Fruit fly (Drosophila melanogaster): ENCODE results near the gene Ir94c.

Ir94c gene

dm6 chr3R:22145425-22146411, 26.5 kb upstream of the Ir94c start (continued):
- TF ChIP-seq z (GFP tag; IDR thresholded peaks at IDR 0.05) (no peak), p53 (GFP tag; optimal IDR thresholded peaks at IDR 0.05) (peak; percentile 12), sna (GFP tag; IDR thresholded peaks at IDR 0.05; ENCODE audit: partially characterized antibody) (no peak), Ssrp (tag; optimal IDR thresholded peaks at IDR 0.05) (peak; percentile 75), kay (GFP tag; optimal IDR thresholded peaks at IDR 0.05) (peak; percentile 78), CG4404 (GFP tag; IDR thresholded peaks at IDR 0.05) (peak; percentile 91), bigmax (GFP tag; optimal IDR thresholded peaks at IDR 0.05) (no peak), Ets65A (GFP tag) (peak; percentile 96), so (GFP tag; IDR thresholded peaks at IDR 0.05) (peak; percentile 78; the same call in 2 of the 3 replicates), sim (GFP tag; IDR thresholded peaks at IDR 0.05) (peak; percentile 84), Ada2b (GFP tag; IDR thresholded peaks at IDR 0.05) (peak; percentile 74), H15 (GFP tag; IDR thresholded peaks at IDR 0.05) (peak; percentile 85), tna (GFP tag; IDR thresholded peaks at IDR 0.05; ENCODE audit: partially characterized antibody) (no peak), CG7357 (GFP tag; IDR thresholded peaks at IDR 0.05) (peak; percentile 67; the same call in 2 of the 3 replicates), Nf-YA (GFP tag; IDR thresholded peaks at IDR 0.05) (peak; percentile 73), CG10209 (GFP tag; optimal IDR thresholded peaks at IDR 0.05) (peak; percentile 51), Deaf1 (tag; optimal IDR thresholded peaks at IDR 0.05) (peak; percentile 20), chm (GFP tag; IDR thresholded peaks at IDR 0.05) (peak; percentile 95), NC2β (GFP tag; optimal IDR thresholded peaks at IDR 0.05) (peak; percentile 57), dm (GFP tag; optimal IDR thresholded peaks at IDR 0.05) (peak; percentile 40), CG8765 (GFP tag; IDR thresholded peaks at IDR 0.05) (peak; percentile 81), CG1233 (GFP tag; optimal IDR thresholded peaks at IDR 0.05) (peak; percentile 57), CG14965 (GFP tag; optimal IDR thresholded peaks at IDR 0.05; ENCODE audit: borderline replicate concordance) (peak; percentile 28), exex (tag; optimal IDR thresholded peaks at IDR 0.05) (peak; percentile 15), ranshi (GFP tag; IDR thresholded peaks at IDR 0.05) (peak; percentile 85; the same call in 1 of the 2 replicates), CG3726 (GFP tag; IDR thresholded peaks at IDR 0.05) (peak; percentile 62; the same call in 1 of the 3 replicates), nmo (GFP tag; optimal IDR thresholded peaks at IDR 0.05) (peak; percentile 92), pnt (GFP tag; optimal IDR thresholded peaks at IDR 0.05) (peak; percentile 78), psq (GFP tag; optimal IDR thresholded peaks at IDR 0.05) (peak; percentile 19), HLH3B (GFP tag; IDR thresholded peaks at IDR 0.05) (peak; percentile 84), Oaz (GFP tag; IDR thresholded peaks at IDR 0.05) (no peak), grau (tag; optimal IDR thresholded peaks at IDR 0.05) (peak; percentile 98), HmgD (GFP tag; optimal IDR thresholded peaks at IDR 0.05) (no peak), fd64A (GFP tag; optimal IDR thresholded peaks at IDR 0.05) (peak; percentile 85), lilli (GFP tag; optimal IDR thresholded peaks at IDR 0.05) (peak; percentile 57), pfk (GFP tag; optimal IDR thresholded peaks at IDR 0.05) (no peak), gem (tag; optimal IDR thresholded peaks at IDR 0.05) (peak; percentile 86), Six4 (GFP tag; optimal IDR thresholded peaks at IDR 0.05) (peak; percentile 78), Atf3 (GFP tag; optimal IDR thresholded peaks at IDR 0.05) (peak; percentile 65), CG10267 (tag; optimal IDR thresholded peaks at IDR 0.05) (peak; percentile 71), zen (tag; optimal IDR thresholded peaks at IDR 0.05) (peak; percentile 88), CG11504 (tag; optimal IDR thresholded peaks at IDR 0.05) (peak; percentile 78), CG7786 (GFP tag; optimal IDR thresholded peaks at IDR 0.05) (peak; percentile 60), CG12071 (GFP tag; optimal IDR thresholded peaks at IDR 0.05) (no peak), Pdp1 (GFP tag; optimal IDR thresholded peaks at IDR 0.05) (peak; percentile 72), CG9932 (GFP tag; IDR thresholded peaks at IDR 0.05) (no peak), CG9817 (tag; optimal IDR thresholded peaks at IDR 0.05) (peak; percentile 62), lola (GFP tag; optimal IDR thresholded peaks at IDR 0.05) (peak in 1 of 3 experiments; percentile 87)

All from whole organism, embryonic.